Worm (Caenorhabditis elegans) whole organism, midembryonic: ENCODE results near the gene btb-6.

Source experiments
- T22C8.4 ChIP-seq: fragments of 200-800 bp; sonication (Bioruptor generic); IDR thresholded peaks from 2 replicates; pipeline ENCODE4 v1.3.6; 2022; ENCODE audit warnings: missing genetic modification characterization, missing compliant biosample characterization
- cog-1 ChIP-seq: sonication (generic microtip); optimal IDR thresholded peaks from 2 replicates; lab custom pipeline; 2016; ENCODE audit warnings: missing genetic modification characterization, missing compliant biosample characterization
- flt-1 ChIP-seq: fragments of 200-800 bp; sonication (Bioruptor generic); IDR thresholded peaks from 2 replicates; pipeline ENCODE4 v1.3.6; 2022; ENCODE audit warnings: missing genetic modification characterization, missing compliant biosample characterization
- klf-2 ChIP-seq: fragments of 200-800 bp; sonication (Bioruptor generic); conservative IDR thresholded peaks from 2 replicates; pipeline ENCODE4 v1.3.6; 2022; ENCODE audit warnings: missing genetic modification reagents, missing genetic modification characterization, missing compliant biosample characterization
- med-1 ChIP-seq: sonication (generic microtip); optimal IDR thresholded peaks from 2 replicates; lab custom pipeline; 2017; ENCODE audit warnings: missing genetic modification characterization, mild to moderate bottlenecking, missing compliant biosample characterization, antibody characterized with exemption, missing genetic modification reagents; ENCODE audit not compliant: insufficient read depth
- ref-1 ChIP-seq: fragments of 200-800 bp; sonication (Bioruptor generic); conservative IDR thresholded peaks from 2 replicates; pipeline ENCODE4 v1.3.6; 2022; ENCODE audit warnings: missing genetic modification reagents, missing genetic modification characterization, missing compliant biosample characterization
- tab-1 ChIP-seq: fragments of 200-800 bp; sonication (Bioruptor generic); IDR thresholded peaks from 2 replicates; pipeline ENCODE4 v1.3.6; 2022; ENCODE audit warnings: missing genetic modification characterization, missing compliant biosample characterization
- ztf-23 ChIP-seq: fragments of 200-800 bp; sonication (Bioruptor generic); IDR thresholded peaks from 2 replicates; pipeline ENCODE4 v1.3.6; 2022; ENCODE audit warnings: missing genetic modification reagents, missing genetic modification characterization, missing compliant biosample characterization
- ztf-29 ChIP-seq: fragments of 200-800 bp; sonication (Bioruptor generic); IDR thresholded peaks from 2 replicates; pipeline ENCODE4 v1.3.6; 2022; ENCODE audit warnings: missing genetic modification reagents, missing genetic modification characterization, missing compliant biosample characterization

- TF ChIP-seq tab-1 (GFP tag; lab: Robert Waterston, UW): no peak
- TF ChIP-seq flt-1 (GFP tag; lab: Robert Waterston, UW): no peak
- no peak for TF ChIP-seq ztf-23 (GFP tag; lab: Robert Waterston, UW)
- no peak for TF ChIP-seq T22C8.4 (GFP tag; lab: Robert Waterston, UW)
- TF ChIP-seq med-1 (GFP tag; lab: Kevin White, UChicago): no peak
- no peak for TF ChIP-seq ref-1 (GFP tag; lab: Robert Waterston, UW)
- TF ChIP-seq ztf-29: no peak
- no peak for TF ChIP-seq cog-1 (tag; lab: Kevin White, UChicago)
- no peak for TF ChIP-seq klf-2
Observed at ce11 chrII:1719153-1719552, 4.0 kb downstream of the btb-6 start, which contains the start of gene fbxb-48.
